Fruit fly (Drosophila melanogaster) whole organism, embryonic: ENCODE results near the gene fit.

Source experiments
- Adf1 ChIP-seq: fragments of 200-800 bp; sonication (Bioruptor generic); IDR thresholded peaks from 2 replicates; pipeline ENCODE4 v1.3.6; 2022; ENCODE audit warnings: missing biosample characterization, missing genetic modification characterization
- Asciz ChIP-seq: fragments of 200-800 bp; sonication (Bioruptor generic); optimal IDR thresholded peaks from 2 replicates; lab custom pipeline; 2017; ENCODE audit warnings: missing biosample characterization, mild to moderate bottlenecking, missing genetic modification characterization, missing genetic modification reagents
- CG12942 ChIP-seq: fragments of 200-800 bp; sonication (Bioruptor generic); optimal IDR thresholded peaks from 3 replicates; lab custom pipeline; 2016; ENCODE audit warnings: missing biosample characterization, missing genetic modification characterization
- CG14050 ChIP-seq: fragments of 200-800 bp; sonication (Bioruptor generic); IDR thresholded peaks from 3 replicates; pipeline ENCODE4 v1.3.6; 2022; ENCODE audit warnings: missing biosample characterization, missing genetic modification characterization
- CG1529 ChIP-seq: fragments of 200-800 bp; sonication (Bioruptor generic); optimal IDR thresholded peaks from 3 replicates; lab custom pipeline; 2018; ENCODE audit warnings: missing biosample characterization, missing genetic modification characterization
- CG18011 ChIP-seq: fragments of 200-800 bp; sonication (Bioruptor generic); optimal IDR thresholded peaks from 2 replicates; lab custom pipeline; 2017; ENCODE audit warnings: missing biosample characterization, missing genetic modification characterization, mild to moderate bottlenecking, moderate library complexity, missing genotype
- CG18764 ChIP-seq: fragments of 200-800 bp; sonication (Bioruptor generic); optimal IDR thresholded peaks from 3 replicates; lab custom pipeline; 2016; ENCODE audit warnings: missing biosample characterization, missing genetic modification characterization
- CG2120 ChIP-seq: fragments of 200-800 bp; sonication (Bioruptor generic); optimal IDR thresholded peaks from 3 replicates; lab custom pipeline; 2016; ENCODE audit warnings: missing biosample characterization, missing genetic modification characterization
- CG2889 ChIP-seq: fragments of 200-800 bp; sonication (Bioruptor generic); IDR thresholded peaks from 3 replicates; pipeline ENCODE4 v1.3.6; 2022; ENCODE audit warnings: missing biosample characterization, missing genetic modification characterization
- CG30403 ChIP-seq: fragments of 200-800 bp; sonication (Bioruptor generic); optimal IDR thresholded peaks from 3 replicates; lab custom pipeline; 2016; ENCODE audit warnings: missing biosample characterization, missing genetic modification characterization
- CG31441 ChIP-seq: fragments of 200-800 bp; sonication (Bioruptor generic); IDR thresholded peaks from 2 replicates; pipeline ENCODE4 v1.3.6; 2022; ENCODE audit warnings: missing biosample characterization, missing genetic modification characterization
- CG32532 ChIP-seq: fragments of 200-800 bp; sonication (Bioruptor generic); IDR thresholded peaks from 2 replicates; pipeline ENCODE4 v1.3.6; 2022; ENCODE audit warnings: missing biosample characterization, missing genetic modification characterization
- CG33557 ChIP-seq: fragments of 200-800 bp; sonication (Bioruptor generic); optimal IDR thresholded peaks from 2 replicates; lab custom pipeline; 2019; ENCODE audit warnings: missing biosample characterization, mild to moderate bottlenecking, missing genetic modification characterization, moderate library complexity
- CG3407 ChIP-seq: fragments of 200-800 bp; sonication (Bioruptor generic); optimal IDR thresholded peaks from 2 replicates; lab custom pipeline; 2018; ENCODE audit warnings: missing biosample characterization, mild to moderate bottlenecking, missing genetic modification characterization
- CG34422 ChIP-seq: fragments of 200-800 bp; sonication (Bioruptor generic); IDR thresholded peaks from 3 replicates; pipeline ENCODE4 v1.3.6; 2022; ENCODE audit warnings: missing biosample characterization, missing genetic modification characterization
- CG4282 ChIP-seq: fragments of 200-800 bp; sonication (Bioruptor generic); optimal IDR thresholded peaks from 2 replicates; lab custom pipeline; 2016; ENCODE audit warnings: missing biosample characterization, missing genetic modification characterization
- CG4360 ChIP-seq: fragments of 200-800 bp; sonication (Bioruptor generic); IDR thresholded peaks from 2 replicates; pipeline ENCODE4 v1.3.6; 2022; ENCODE audit warnings: missing biosample characterization, missing genetic modification characterization
- CG4617 ChIP-seq: fragments of 200-800 bp; sonication (Bioruptor generic); optimal IDR thresholded peaks from 3 replicates; lab custom pipeline; 2016; ENCODE audit warnings: missing biosample characterization, missing genetic modification characterization, borderline replicate concordance
- CG6683 ChIP-seq: fragments of 200-800 bp; sonication (Bioruptor generic); optimal IDR thresholded peaks from 2 replicates; lab custom pipeline; 2017; ENCODE audit warnings: missing biosample characterization, mild to moderate bottlenecking, missing genetic modification characterization, missing genetic modification reagents
- CG7357 ChIP-seq: fragments of 200-800 bp; sonication (Bioruptor generic); IDR thresholded peaks from 3 replicates; pipeline ENCODE4 v1.3.6; 2022; ENCODE audit warnings: missing biosample characterization, missing genetic modification characterization
- CG7745 ChIP-seq: fragments of 200-800 bp; sonication (Bioruptor generic); optimal IDR thresholded peaks from 2 replicates; lab custom pipeline; 2018; ENCODE audit warnings: missing biosample characterization, mild to moderate bottlenecking, missing genetic modification characterization, moderate library complexity
- CG7839 ChIP-seq: fragments of 200-800 bp; sonication (Bioruptor generic); optimal IDR thresholded peaks from 3 replicates; lab custom pipeline; 2018; ENCODE audit warnings: missing biosample characterization, mild to moderate bottlenecking, missing genetic modification characterization, moderate library complexity
- CG8944 ChIP-seq: fragments of 200-800 bp; sonication (Bioruptor generic); optimal IDR thresholded peaks from 3 replicates; lab custom pipeline; 2016; ENCODE audit warnings: missing biosample characterization, missing genetic modification characterization
- Dref ChIP-seq: fragments of 200-800 bp; sonication (Bioruptor generic); IDR thresholded peaks from 2 replicates; pipeline ENCODE4 v1.3.6; 2022; ENCODE audit warnings: missing biosample characterization, missing genetic modification characterization
- Hand ChIP-seq: fragments of 200-800 bp; sonication (Bioruptor generic); optimal IDR thresholded peaks from 2 replicates; lab custom pipeline; 2017; ENCODE audit warnings: mild to moderate bottlenecking, missing biosample characterization, missing genetic modification reagents, missing genetic modification characterization
- Hr3 ChIP-seq: fragments of 200-800 bp; sonication (Bioruptor generic); optimal IDR thresholded peaks from 3 replicates; lab custom pipeline; 2016; ENCODE audit warnings: missing biosample characterization, missing genetic modification characterization
- Hr78 ChIP-seq, 2 experiments: fragments of 200-800 bp in 1 of 2; fragments of >200 bp in 1 of 2; sonication (Bioruptor generic) in 1 of 2; optimal IDR thresholded peaks; 2 replicates each; lab custom pipeline; 2017 to 2019; ENCODE audit warnings: missing biosample characterization in 2 of 2, missing genetic modification characterization in 2 of 2, mild to moderate bottlenecking in 1 of 2, moderate library complexity in 1 of 2
- Hsf ChIP-seq: fragments of 200-800 bp; sonication (Bioruptor generic); optimal IDR thresholded peaks from 3 replicates; lab custom pipeline; 2016; ENCODE audit warnings: missing biosample characterization, missing genetic modification characterization
- Optix ChIP-seq: fragments of 200-800 bp; sonication (Bioruptor generic); IDR thresholded peaks from 3 replicates; pipeline ENCODE4 v1.3.6; 2022; ENCODE audit warnings: missing biosample characterization, missing genetic modification characterization
- ab ChIP-seq: fragments of 200-800 bp; sonication (Bioruptor generic); optimal IDR thresholded peaks from 2 replicates; lab custom pipeline; 2016; ENCODE audit warnings: missing biosample characterization, missing genetic modification characterization
- aop ChIP-seq: fragments of 200-800 bp; sonication (Bioruptor generic); IDR thresholded peaks from 2 replicates; pipeline ENCODE4 v1.3.6; 2022; ENCODE audit warnings: missing biosample characterization, missing genetic modification characterization
- bab2 ChIP-seq: fragments of 200-800 bp; sonication (Bioruptor generic); optimal IDR thresholded peaks from 2 replicates; lab custom pipeline; 2016; ENCODE audit warnings: missing biosample characterization, missing genetic modification characterization
- crol ChIP-seq: fragments of 200-800 bp; sonication (Bioruptor generic); IDR thresholded peaks from 2 replicates; pipeline ENCODE4 v1.3.6; 2022; ENCODE audit warnings: missing biosample characterization, missing genetic modification characterization
- danr ChIP-seq: fragments of 200-800 bp; sonication (Bioruptor generic); IDR thresholded peaks from 2 replicates; pipeline ENCODE4 v1.3.6; 2022; ENCODE audit warnings: missing biosample characterization, missing genetic modification characterization
- dpn ChIP-seq, 2 experiments: fragments of 200-800 bp; sonication (Bioruptor generic); optimal IDR thresholded peaks; 3 replicates each; lab custom pipeline; 2016; ENCODE audit warnings: missing biosample characterization in 2 of 2, missing genetic modification characterization in 2 of 2
- en ChIP-seq: fragments of 200-800 bp; sonication (Bioruptor generic); optimal IDR thresholded peaks from 2 replicates; lab custom pipeline; 2016; ENCODE audit warnings: missing biosample characterization, missing genetic modification characterization
- lilli ChIP-seq: fragments of 200-800 bp; sonication (Bioruptor generic); optimal IDR thresholded peaks from 3 replicates; lab custom pipeline; 2016; ENCODE audit warnings: missing biosample characterization, missing genetic modification characterization
- nau ChIP-seq: fragments of 200-800 bp; sonication (Bioruptor generic); optimal IDR thresholded peaks from 3 replicates; lab custom pipeline; 2017; ENCODE audit warnings: missing biosample characterization, mild to moderate bottlenecking, missing genetic modification characterization, missing genetic modification reagents
- p53 ChIP-seq: fragments of 200-800 bp; sonication (Bioruptor generic); optimal IDR thresholded peaks from 2 replicates; lab custom pipeline; 2016; ENCODE audit warnings: missing biosample characterization, missing genetic modification characterization
- psq ChIP-seq: fragments of 200-800 bp; sonication (Bioruptor generic); optimal IDR thresholded peaks from 2 replicates; lab custom pipeline; 2017; ENCODE audit warnings: missing biosample characterization, missing genetic modification characterization
- repo ChIP-seq: fragments of 200-800 bp; sonication (Bioruptor generic); optimal IDR thresholded peaks from 2 replicates; lab custom pipeline; 2016; ENCODE audit warnings: missing biosample characterization, missing genetic modification characterization
- ro ChIP-seq: fragments of 200-800 bp; sonication (Bioruptor generic); IDR thresholded peaks from 2 replicates; pipeline ENCODE4 v1.3.6; 2022; ENCODE audit warnings: missing biosample characterization, missing genetic modification characterization
- sc ChIP-seq, 3 experiments: fragments of >200 bp in 2 of 3; fragments of 200-800 bp in 1 of 3; sonication (Bioruptor generic) in 1 of 3; optimal IDR thresholded peaks; 2 replicates in 2 of 3; 3 replicates in 1 of 3; lab custom pipeline; 2017; ENCODE audit warnings: mild to moderate bottlenecking in 1 of 3, missing biosample characterization in 1 of 3, missing genetic modification characterization in 1 of 3, missing genetic modification reagents in 1 of 3
- sisA ChIP-seq: fragments of 200-800 bp; sonication (Bioruptor generic); IDR thresholded peaks from 2 replicates; pipeline ENCODE4 v1.3.6; 2022; ENCODE audit warnings: missing biosample characterization, missing genetic modification characterization
- tap ChIP-seq: fragments of 200-800 bp; optimal IDR thresholded peaks from 3 replicates; lab custom pipeline; 2019; ENCODE audit warnings: missing biosample characterization, mild to moderate bottlenecking, missing genetic modification characterization, moderate library complexity
- tio ChIP-seq: fragments of 200-800 bp; sonication (Bioruptor generic); optimal IDR thresholded peaks from 2 replicates; lab custom pipeline; 2017; ENCODE audit warnings: missing biosample characterization, missing genetic modification characterization, inconsistent platforms
- unpg ChIP-seq: fragments of 200-800 bp; sonication (Bioruptor generic); optimal IDR thresholded peaks from 3 replicates; lab custom pipeline; 2018; ENCODE audit warnings: missing biosample characterization, mild to moderate bottlenecking, missing genetic modification characterization, moderate library complexity
- wdn ChIP-seq: fragments of 200-800 bp; sonication (Bioruptor generic); IDR thresholded peaks from 2 replicates; pipeline ENCODE4 v1.3.6; 2022; ENCODE audit warnings: missing biosample characterization, missing genetic modification characterization
- zen2 ChIP-seq: fragments of 200-800 bp; sonication (Bioruptor generic); IDR thresholded peaks from 3 replicates; pipeline ENCODE4 v1.3.6; 2022; ENCODE audit warnings: missing biosample characterization, missing genetic modification characterization; ENCODE audit not compliant: partially characterized antibody

Gene fit

DNA sequence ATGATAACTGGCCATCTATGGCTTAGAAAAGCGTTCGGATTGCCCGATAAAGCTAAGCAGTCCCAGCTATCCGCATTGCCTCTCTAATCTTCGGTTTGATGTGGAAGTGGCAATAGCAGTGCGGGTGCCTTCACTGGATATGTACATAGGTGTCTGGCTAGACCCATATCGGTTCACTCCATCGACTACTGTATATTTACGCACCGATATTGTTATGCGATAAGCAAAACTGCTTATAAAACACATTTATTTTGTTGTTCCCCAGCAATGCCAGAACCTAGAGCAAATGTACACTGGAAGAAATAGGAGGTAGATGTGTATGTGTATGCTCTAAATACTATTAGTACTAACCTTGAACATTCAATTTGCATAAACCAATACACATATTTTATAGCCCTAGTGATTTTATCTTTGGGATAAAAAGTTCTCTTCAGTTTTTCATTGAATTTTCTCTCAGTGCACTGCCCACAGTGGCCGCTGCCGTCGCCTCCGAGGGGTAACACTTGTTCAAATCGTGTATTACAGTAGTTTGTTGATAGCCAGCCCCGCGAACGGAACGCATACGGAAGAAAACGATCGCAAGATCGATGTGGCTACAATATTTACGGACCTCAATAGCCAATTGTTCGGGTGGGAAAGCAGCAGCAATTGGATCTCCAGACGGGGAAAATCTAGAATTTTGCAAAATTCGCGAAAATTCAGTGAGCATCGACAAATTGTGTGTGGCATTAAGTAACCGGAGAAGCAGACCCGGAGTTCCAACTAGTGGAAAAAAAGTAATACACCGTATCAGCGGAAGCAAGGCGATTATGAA is 13.9 kb downstream of the fit start, which contains the start of gene CG31431 (continued):
- TF ChIP-seq tio (GFP tag; lab: Kevin White, UChicago) (peak; percentile 96), bab2 (GFP tag; lab: Kevin White, UChicago) (peak; percentile 98), CG8944 (peak; percentile 98), danr (GFP tag; lab: Robert Waterston, UW) (peak; percentile 95), CG18011 (GFP tag; lab: Kevin White, UChicago) (peak; percentile 81), CG7745 (tag; lab: Kevin White, UChicago) (peak; percentile 73), CG3407 (GFP tag; lab: Kevin White, UChicago) (peak; percentile 90), tap (peak; percentile 97), CG1529 (GFP tag; lab: Kevin White, UChicago) (peak; percentile 91), lilli (peak; percentile 98), CG4617 (GFP tag; lab: Kevin White, UChicago) (peak; percentile 93), aop (GFP tag; lab: Robert Waterston, UW) (peak; percentile 91), CG7357 (GFP tag; lab: Robert Waterston, UW) (peak; percentile 93), sisA (GFP tag; lab: Robert Waterston, UW) (peak; percentile 96), ab (GFP tag; lab: Kevin White, UChicago) (peak; percentile 94), ro (GFP tag; lab: Robert Waterston, UW) (peak; percentile 93), wdn (GFP tag; lab: Robert Waterston, UW) (peak; percentile 97), sc (optimal IDR thresholded peaks at IDR 0.05; lab: Kevin White, UChicago) (no peak), sc (GFP tag; optimal IDR thresholded peaks at IDR 0.05; lab: Kevin White, UChicago) (peak; percentile 87), zen2 (GFP tag; lab: Robert Waterston, UW) (no peak), Optix (peak; percentile 94), CG2889 (GFP tag; lab: Robert Waterston, UW) (peak; percentile 94), CG14050 (GFP tag; lab: Robert Waterston, UW) (peak; percentile 96), CG6683 (GFP tag; lab: Kevin White, UChicago) (peak; percentile 94), Hsf (peak; percentile 97), CG7839 (tag; lab: Kevin White, UChicago) (peak; percentile 99), CG4360 (GFP tag; lab: Robert Waterston, UW) (peak; percentile 81), dpn (GFP tag; optimal IDR thresholded peaks at IDR 0.05; lab: Kevin White, UChicago) (peak; percentile 97), CG31441 (GFP tag; lab: Robert Waterston, UW) (peak; percentile 97), unpg (GFP tag; lab: Kevin White, UChicago) (peak; percentile 98), Asciz (GFP tag; lab: Kevin White, UChicago) (peak; percentile 94), en (peak; percentile 95), p53 (GFP tag; lab: Kevin White, UChicago) (peak; percentile 82), CG30403 (GFP tag; lab: Kevin White, UChicago) (peak; percentile 97), Hand (GFP tag; lab: Kevin White, UChicago) (peak; percentile 96), crol (GFP tag; lab: Robert Waterston, UW) (peak; percentile 79), CG4282 (GFP tag; lab: Kevin White, UChicago) (peak; percentile 92), CG34422 (GFP tag; lab: Robert Waterston, UW) (peak; percentile 98), Hr78 (GFP tag; optimal IDR thresholded peaks at IDR 0.05; lab: Kevin White, UChicago) (peak in 1 of 2 experiments; percentile 76), nau (GFP tag; lab: Kevin White, UChicago) (peak; percentile 93), Dref (GFP tag; lab: Robert Waterston, UW) (peak; percentile 43; the same call in 1 of the 2 replicates), repo (GFP tag; lab: Kevin White, UChicago) (peak; percentile 97), CG32532 (GFP tag; lab: Robert Waterston, UW) (peak; percentile 99), CG18764 (GFP tag; lab: Kevin White, UChicago) (peak; percentile 94), CG12942 (GFP tag; lab: Kevin White, UChicago) (peak; percentile 95), CG33557 (GFP tag; lab: Kevin White, UChicago) (peak; percentile 92), Hr3 (GFP tag; lab: Kevin White, UChicago) (peak; percentile 94), CG2120 (GFP tag; lab: Kevin White, UChicago) (peak; percentile 99), psq (GFP tag; lab: Kevin White, UChicago) (peak; percentile 90), Adf1 (GFP tag; lab: Robert Waterston, UW) (peak; percentile 86)
